Worm (Caenorhabditis elegans) whole organism, L2 larva: Measurements from ENCODE around the gene mtp-18.

ENCODE experiments used
- C34F6.9 ChIP-seq: fragments of 150-350 bp; optimal IDR thresholded peaks from 2 replicates; lab custom pipeline; 2014; ENCODE audit warnings: missing biosample characterization, missing genetic modification characterization
- ama-1 ChIP-seq: fragments of 150-350 bp; optimal IDR thresholded peaks from 2 replicates; lab custom pipeline; 2018; ENCODE audit warnings: inconsistent platforms
- blmp-1 ChIP-seq: sonication (generic microtip); optimal IDR thresholded peaks from 2 replicates; lab custom pipeline; 2017; ENCODE audit warnings: missing genetic modification characterization, mild to moderate bottlenecking, missing compliant biosample characterization, antibody characterized with exemption, moderate library complexity; ENCODE audit not compliant: insufficient read depth
- egl-27 ChIP-seq: sonication (generic microtip); optimal IDR thresholded peaks from 3 replicates; lab custom pipeline; 2017; ENCODE audit warnings: missing biosample characterization, missing genetic modification reagents, missing genetic modification characterization
- lin-13 ChIP-seq: fragments of 150-350 bp; optimal IDR thresholded peaks from 2 replicates; lab custom pipeline; 2014; ENCODE audit warnings: missing biosample characterization, missing genetic modification reagents, missing genetic modification characterization
- nhr-23 ChIP-seq: fragments of 150-350 bp; optimal IDR thresholded peaks from 2 replicates; lab custom pipeline; 2014; ENCODE audit warnings: missing biosample characterization, missing genetic modification reagents, missing genetic modification characterization
- snpc-4 ChIP-seq: fragments of 150-350 bp; optimal IDR thresholded peaks from 2 replicates; lab custom pipeline; 2014; ENCODE audit warnings: missing biosample characterization, missing genetic modification characterization
- unc-62 ChIP-seq: fragments of 150-350 bp; optimal IDR thresholded peaks from 2 replicates; lab custom pipeline; 2014; ENCODE audit warnings: missing biosample characterization, missing genetic modification reagents, missing genetic modification characterization

ce11 chrX:6251321-6251720 lies 45.1 kb upstream of the mtp-18 start:
- TF ChIP-seq C34F6.9 (no peak), snpc-4 (no peak), ama-1 (lab: Kevin White, UChicago) (no peak), unc-62 (GFP tag; lab: Kevin White, UChicago) (no peak), egl-27 (tag; lab: Kevin White, UChicago) (no peak), nhr-23 (no peak), blmp-1 (no peak), lin-13 (GFP tag; lab: Kevin White, UChicago) (no peak)
